Worm (Caenorhabditis elegans): ENCODE results near the gene K06H6.5.

DNA sequence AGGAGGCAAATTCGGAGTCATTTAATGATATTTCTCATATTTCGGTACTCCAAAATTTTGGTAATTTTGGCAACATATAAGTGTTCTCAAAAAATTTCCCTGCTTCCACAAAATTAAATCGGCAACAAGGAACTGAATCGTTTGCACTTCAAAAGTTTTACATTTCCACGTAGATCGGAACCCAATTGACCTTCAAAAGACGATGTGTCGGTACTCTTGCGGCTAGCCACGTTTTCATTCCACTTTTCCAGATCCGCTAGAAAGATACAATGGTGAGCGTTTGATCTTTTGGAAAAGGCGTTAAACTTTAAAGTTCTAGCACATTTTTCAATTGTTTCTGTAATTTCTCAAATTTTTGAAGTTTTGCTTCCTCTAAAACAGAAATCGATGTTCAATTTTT is 20.8 kb downstream of the K06H6.5 start:
- TF ChIP-seq zag-1 (tag; optimal IDR thresholded peaks at IDR 0.05) (no peak), egl-5 (tag; optimal IDR thresholded peaks at IDR 0.05) (no peak), pha-4 (tag; optimal IDR thresholded peaks at IDR 0.05) (no peak), ama-1 (optimal IDR thresholded peaks at IDR 0.05) (no peak), fkh-10 (GFP tag; optimal IDR thresholded peaks at IDR 0.05) (no peak), ztf-11 (tag; optimal IDR thresholded peaks at IDR 0.05) (no peak), lin-15B (tag; optimal IDR thresholded peaks at IDR 0.05) (no peak)

Data from whole organism, L3 larva.